Worm (Caenorhabditis elegans) whole organism, young adult: Measurements from ENCODE around the gene Y54G2A.37.

Source experiments
- F52B5.7 ChIP-seq: sonication (generic microtip); optimal IDR thresholded peaks from 2 replicates; lab custom pipeline; 2016; ENCODE audit warnings: mild to moderate bottlenecking, missing genetic modification characterization, missing compliant biosample characterization
- akir-1 ChIP-seq: fragments of 200-800 bp; sonication (Bioruptor generic); optimal IDR thresholded peaks from 2 replicates; lab custom pipeline; 2018; ENCODE audit warnings: mild to moderate bottlenecking, missing genetic modification characterization, moderate library complexity, missing compliant biosample characterization
- ama-1 ChIP-seq, 3 experiments: fragments of 150-350 bp in 1 of 3; sonication (generic microtip) in 2 of 3; optimal IDR thresholded peaks; 2 replicates each; lab custom pipeline; 2014 to 2018; ENCODE audit warnings: missing biosample characterization in 2 of 3, missing genetic modification characterization in 2 of 3, missing genetic modification reagents in 2 of 3
- ccch-3 ChIP-seq: fragments of 200-800 bp; sonication (Bioruptor generic); optimal IDR thresholded peaks from 2 replicates; lab custom pipeline; 2018; ENCODE audit warnings: mild to moderate bottlenecking, missing genetic modification characterization, missing compliant biosample characterization
- lin-40 ChIP-seq: sonication (generic microtip); optimal IDR thresholded peaks from 2 replicates; lab custom pipeline; 2016; ENCODE audit warnings: missing genetic modification characterization, mild to moderate bottlenecking, missing compliant biosample characterization, missing genotype, missing genetic modification reagents
- mcd-1 ChIP-seq: fragments of 200-800 bp; sonication (Bioruptor generic); IDR thresholded peaks from 2 replicates; pipeline ENCODE4 v1.3.6; 2022; ENCODE audit warnings: missing genetic modification reagents, missing genetic modification characterization, missing compliant biosample characterization
- snpc-3.4 ChIP-seq: sonication (generic microtip); optimal IDR thresholded peaks from 2 replicates; lab custom pipeline; 2017; ENCODE audit warnings: missing genetic modification characterization, mild to moderate bottlenecking, missing compliant biosample characterization, antibody characterized with exemption, moderate library complexity, missing genotype, missing genetic modification reagents
- zfh-2 ChIP-seq: fragments of 200-800 bp; sonication (Bioruptor generic); conservative IDR thresholded peaks from 2 replicates; pipeline ENCODE4 v1.3.6; 2022; ENCODE audit warnings: missing genetic modification reagents, missing genetic modification characterization, missing compliant biosample characterization
- ztf-6 ChIP-seq: fragments of 200-800 bp; sonication (Bioruptor generic); IDR thresholded peaks from 2 replicates; pipeline ENCODE4 v1.3.6; 2022; ENCODE audit warnings: missing genetic modification reagents, missing genetic modification characterization, missing compliant biosample characterization

DNA sequence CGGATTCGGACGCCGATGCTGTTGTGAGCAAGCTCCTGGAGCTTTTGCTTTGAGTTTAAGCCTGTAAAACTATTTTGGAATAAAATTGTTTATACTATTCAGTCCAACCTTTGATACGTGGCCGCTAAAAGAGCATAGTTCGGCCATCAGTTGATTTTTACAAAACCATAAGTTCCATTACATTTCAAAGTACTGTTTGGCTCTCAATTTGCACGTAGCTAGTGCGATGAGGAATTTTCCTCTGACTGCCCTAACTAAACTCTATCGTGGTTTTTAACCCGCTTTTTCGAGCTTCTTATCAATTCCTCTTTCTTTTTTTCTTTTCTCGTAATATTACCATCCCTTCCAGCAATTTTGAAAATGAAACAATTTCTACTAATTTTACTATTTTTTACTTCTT is 2.9 kb downstream of the Y54G2A.37 start, which contains the start of gene clec-80:
- TF ChIP-seq snpc-3.4 (tag; lab: Kevin White, UChicago) (no peak), F52B5.7 (tag; lab: Kevin White, UChicago) (no peak), zfh-2 (GFP tag; lab: Robert Waterston, UW) (no peak), akir-1 (no peak), ztf-6 (GFP tag; lab: Robert Waterston, UW) (no peak), ccch-3 (no peak), mcd-1 (GFP tag; lab: Robert Waterston, UW) (no peak), lin-40 (tag; lab: Kevin White, UChicago) (no peak), ama-1 (optimal IDR thresholded peaks at IDR 0.05; lab: Kevin White, UChicago) (no peak), ama-1 (GFP tag; optimal IDR thresholded peaks at IDR 0.05; lab: Kevin White, UChicago) (no peak)
